Fruit fly (Drosophila melanogaster) whole organism: ENCODE results near the gene Pomp.

Experiments
- CG8478 ChIP-seq: fragments of >200 bp; optimal IDR thresholded peaks from 2 replicates; lab custom pipeline; 2018; ENCODE audit warnings: inconsistent platforms
- Dll ChIP-seq: fragments of >200 bp; optimal IDR thresholded peaks from 2 replicates; lab custom pipeline; 2017
- EcR ChIP-seq, 2 experiments: fragments of >200 bp; optimal IDR thresholded peaks; 2 replicates each; lab custom pipeline; 2017; ENCODE audit warnings: missing biosample characterization in 2 of 2, missing genetic modification characterization in 2 of 2, missing genetic modification reagents in 2 of 2
- pan ChIP-seq: fragments of >200 bp; optimal IDR thresholded peaks from 2 replicates; lab custom pipeline; 2017
- psq ChIP-seq: fragments of >200 bp; optimal IDR thresholded peaks from 2 replicates; lab custom pipeline; 2017
- usp ChIP-seq: fragments of >200 bp; optimal IDR thresholded peaks from 2 replicates; lab custom pipeline; 2017; ENCODE audit warnings: missing biosample characterization, missing genetic modification characterization, mixed read lengths

dm6 chr2L:20761951-20762538 is 25.4 kb upstream of the Pomp start:
- no peak for TF ChIP-seq psq (lab: Kevin White, UChicago)
- TF ChIP-seq pan (lab: Kevin White, UChicago) = no peak
- no peak for TF ChIP-seq Dll (lab: Kevin White, UChicago)
- no peak for TF ChIP-seq EcR (GFP tag; optimal IDR thresholded peaks at IDR 0.05; lab: Kevin White, UChicago)
- no peak for TF ChIP-seq usp (GFP tag; lab: Kevin White, UChicago)
- TF ChIP-seq CG8478 (lab: Kevin White, UChicago) = no peak
